Fruit fly (Drosophila melanogaster): ENCODE data around the gene msd5.

The msd5 gene

DNA sequence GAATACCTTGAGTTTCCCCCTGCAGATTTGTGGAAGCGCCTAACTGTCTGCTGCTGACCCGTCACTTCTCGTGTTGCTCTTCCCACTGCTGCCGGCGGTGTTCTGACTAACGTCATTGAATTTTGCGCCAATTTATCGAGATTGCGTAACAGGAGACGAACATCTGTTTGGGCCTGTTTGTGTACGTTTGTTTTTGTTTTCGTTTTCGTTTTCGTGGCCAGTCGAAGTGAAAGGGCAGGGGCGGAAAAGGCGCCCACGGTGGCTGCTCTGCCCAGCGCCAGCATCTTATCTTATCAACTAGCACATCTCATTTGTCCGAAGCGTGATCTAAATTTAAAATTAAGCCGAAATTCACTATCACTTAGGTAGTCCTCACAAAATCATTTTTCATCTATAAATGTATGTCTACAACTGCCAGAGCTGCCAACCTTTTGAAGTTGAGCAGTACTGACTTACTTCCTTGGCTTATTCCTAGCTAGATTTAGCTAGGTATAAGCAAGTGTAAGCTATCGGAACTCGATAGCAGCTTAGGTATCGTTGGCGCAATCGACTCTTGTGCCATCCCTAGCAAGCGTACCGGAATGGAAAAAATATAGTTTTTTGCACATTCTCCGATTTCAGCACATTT, 25.8 kb downstream of the msd5 start, which contains the start of the genes Ctr9 and Nt5a (continued):
- peak; percentile 62 for TF ChIP-seq CoRest (tag; optimal IDR thresholded peaks at IDR 0.05)
- TF ChIP-seq gce (GFP tag; IDR thresholded peaks at IDR 0.05): no peak
- no peak for TF ChIP-seq CG31441 (GFP tag; IDR thresholded peaks at IDR 0.05)
- TF ChIP-seq CG30020 (tag; optimal IDR thresholded peaks at IDR 0.05): peak; percentile 74
- no peak for TF ChIP-seq trh (GFP tag; optimal IDR thresholded peaks at IDR 0.05)
- TF ChIP-seq CG10209 (GFP tag; optimal IDR thresholded peaks at IDR 0.05): no peak
- TF ChIP-seq Adf1 (GFP tag; IDR thresholded peaks at IDR 0.05): 0 out of 2 replicates have a peak, but pooled peaks have one; percentile 38
- TF ChIP-seq CG10462 (GFP tag; optimal IDR thresholded peaks at IDR 0.05): no peak
- TF ChIP-seq CG14441 (GFP tag; IDR thresholded peaks at IDR 0.05): no peak
- TF ChIP-seq cato (GFP tag; optimal IDR thresholded peaks at IDR 0.05; ENCODE audit: borderline replicate concordance): no peak
- no peak for TF ChIP-seq CG6689 (GFP tag; IDR thresholded peaks at IDR 0.05)
- peak; percentile 68 for TF ChIP-seq ERR (GFP tag; optimal IDR thresholded peaks at IDR 0.05)
- TF ChIP-seq NK7.1 (GFP tag; optimal IDR thresholded peaks at IDR 0.05): peak; percentile 28
- TF ChIP-seq CG1602 (GFP tag; optimal IDR thresholded peaks at IDR 0.05): no peak
- peak; percentile 42 for TF ChIP-seq Hsf (GFP tag; optimal IDR thresholded peaks at IDR 0.05)
- no peak for TF ChIP-seq tap (tag; optimal IDR thresholded peaks at IDR 0.05)
- no peak for TF ChIP-seq Doc2 (GFP tag; IDR thresholded peaks at IDR 0.05)
- no peak for TF ChIP-seq Lpt (GFP tag; optimal IDR thresholded peaks at IDR 0.05)
- TF ChIP-seq sob (GFP tag; IDR thresholded peaks at IDR 0.05): peak; percentile 72
- TF ChIP-seq oc (tag; optimal IDR thresholded peaks at IDR 0.05): no peak
- TF ChIP-seq CG34376 (GFP tag; optimal IDR thresholded peaks at IDR 0.05): peak; percentile 70
- peak; percentile 57 for TF ChIP-seq zen2 (GFP tag; IDR thresholded peaks at IDR 0.05; ENCODE audit: partially characterized antibody)
- 0 out of 3 replicates have a peak, but pooled peaks have one; percentile 56 for TF ChIP-seq ken (GFP tag; IDR thresholded peaks at IDR 0.05)
- TF ChIP-seq knrl (GFP tag; IDR thresholded peaks at IDR 0.05; ENCODE audit: partially characterized antibody): peak; percentile 75
- peak; percentile 85 for TF ChIP-seq Rfx (GFP tag; IDR thresholded peaks at IDR 0.05)
- no peak for TF ChIP-seq bowl (GFP tag; IDR thresholded peaks at IDR 0.05)
- TF ChIP-seq CG8089 (GFP tag; optimal IDR thresholded peaks at IDR 0.05): peak; percentile 2
- no peak for TF ChIP-seq jigr1 (GFP tag; IDR thresholded peaks at IDR 0.05)
- TF ChIP-seq CG16813 (GFP tag; IDR thresholded peaks at IDR 0.05; ENCODE audit: partially characterized antibody): peak; percentile 76
- no peak for TF ChIP-seq schlank (tag; optimal IDR thresholded peaks at IDR 0.05)
- TF ChIP-seq TFAM (GFP tag; optimal IDR thresholded peaks at IDR 0.05): no peak
- TF ChIP-seq gro (GFP tag; optimal IDR thresholded peaks at IDR 0.05): peak; percentile 87
- no peak for TF ChIP-seq B-H1 (GFP tag; IDR thresholded peaks at IDR 0.05)
- peak; percentile 31 for TF ChIP-seq CG17359 (tag; optimal IDR thresholded peaks at IDR 0.05)
- peak; percentile 59 for TF ChIP-seq Chrac-16 (GFP tag; optimal IDR thresholded peaks at IDR 0.05)
- TF ChIP-seq YL-1 (GFP tag; optimal IDR thresholded peaks at IDR 0.05): peak; percentile 91
- no peak for TF ChIP-seq ewg (GFP tag; optimal IDR thresholded peaks at IDR 0.05)
- TF ChIP-seq CG15073 (GFP tag; optimal IDR thresholded peaks at IDR 0.05): no peak
- TF ChIP-seq CG7839 (tag; optimal IDR thresholded peaks at IDR 0.05): no peak
- peak; percentile 19 for TF ChIP-seq CG33557 (GFP tag; optimal IDR thresholded peaks at IDR 0.05)
- no peak for TF ChIP-seq CG10274 (GFP tag; optimal IDR thresholded peaks at IDR 0.05)
- TF ChIP-seq mam (GFP tag; optimal IDR thresholded peaks at IDR 0.05): peak; percentile 81
- TF ChIP-seq toy (GFP tag; IDR thresholded peaks at IDR 0.05): no peak
- no peak for TF ChIP-seq Hr39 (optimal IDR thresholded peaks at IDR 0.05)
- TF ChIP-seq tin (GFP tag; optimal IDR thresholded peaks at IDR 0.05): peak; percentile 54
- no peak for TF ChIP-seq CG4328 (GFP tag; optimal IDR thresholded peaks at IDR 0.05)
- no peak for TF ChIP-seq gem (tag; optimal IDR thresholded peaks at IDR 0.05)
- peak; percentile 8 for TF ChIP-seq CG17385 (GFP tag; optimal IDR thresholded peaks at IDR 0.05)
- TF ChIP-seq CG1603 (tag; optimal IDR thresholded peaks at IDR 0.05): peak; percentile 85
- TF ChIP-seq ranshi (GFP tag; IDR thresholded peaks at IDR 0.05): peak; percentile 46; the same call in 1 of the 2 replicates
- peak; percentile 65 for TF ChIP-seq CG32532 (GFP tag; IDR thresholded peaks at IDR 0.05)

All from whole organism, embryonic.